Fruit fly (Drosophila melanogaster): ENCODE results near the gene Grx5.

dm6 chrX:14858951-14859350 lies 21.0 kb upstream of the Grx5 start, which contains the start of gene CG46399:
- no peak for TF ChIP-seq CG34367 (tag; optimal IDR thresholded peaks at IDR 0.05)
- no peak for TF ChIP-seq CG8301 (tag; optimal IDR thresholded peaks at IDR 0.05)
- no peak for TF ChIP-seq Pif1B (GFP tag; optimal IDR thresholded peaks at IDR 0.05)
- no peak for TF ChIP-seq CG13204 (GFP tag; optimal IDR thresholded peaks at IDR 0.05)
- no peak for TF ChIP-seq EcR (GFP tag; optimal IDR thresholded peaks at IDR 0.05)
- TF ChIP-seq rn (GFP tag; IDR thresholded peaks at IDR 0.05) = no peak
- TF ChIP-seq D1 (tag; optimal IDR thresholded peaks at IDR 0.05) = no peak
- TF ChIP-seq Ets98B (GFP tag; IDR thresholded peaks at IDR 0.05) = no peak
- TF ChIP-seq CG12605 (GFP tag; IDR thresholded peaks at IDR 0.05) = no peak
- TF ChIP-seq CG9948 (tag; optimal IDR thresholded peaks at IDR 0.05) = no peak
